Worm (Caenorhabditis elegans) whole organism, L1 larva: ENCODE data around the gene inx-8.

Experiments
- C16A3.4 ChIP-seq: fragments of 150-350 bp; optimal IDR thresholded peaks from 2 replicates; lab custom pipeline; 2014; ENCODE audit warnings: missing biosample characterization, missing genetic modification characterization
- Y116A8C.19 ChIP-seq: sonication (generic microtip); optimal IDR thresholded peaks from 2 replicates; lab custom pipeline; 2016; ENCODE audit warnings: missing compliant biosample characterization, missing genetic modification characterization, borderline replicate concordance
- alr-1 ChIP-seq: fragments of 200-800 bp; sonication (Bioruptor generic); optimal IDR thresholded peaks from 2 replicates; lab custom pipeline; 2018; ENCODE audit warnings: borderline replicate concordance, mild to moderate bottlenecking, missing genetic modification characterization, missing compliant biosample characterization
- blmp-1 ChIP-seq: fragments of 150-350 bp; optimal IDR thresholded peaks from 2 replicates; lab custom pipeline; 2014; ENCODE audit warnings: missing biosample characterization, missing genetic modification characterization
- ceh-63 ChIP-seq: fragments of 200-800 bp; sonication (Bioruptor generic); optimal IDR thresholded peaks from 2 replicates; lab custom pipeline; 2018; ENCODE audit warnings: mild to moderate bottlenecking, missing genetic modification characterization, missing compliant biosample characterization
- ceh-82 ChIP-seq, 3 experiments: fragments of 150-350 bp in 1 of 3; sonication (generic microtip) in 2 of 3; optimal IDR thresholded peaks; 2 replicates each; lab custom pipeline; 2014 to 2017; ENCODE audit warnings: missing biosample characterization in 3 of 3, missing genetic modification characterization in 3 of 3
- dpl-1 ChIP-seq, 3 experiments: fragments of 150-350 bp in 2 of 3; sonication (generic microtip) in 1 of 3; optimal IDR thresholded peaks; 2 replicates each; lab custom pipeline; 2014 to 2017; ENCODE audit warnings: missing biosample characterization in 3 of 3, missing genetic modification characterization in 3 of 3, missing genetic modification reagents in 3 of 3
- egl-13 ChIP-seq: sonication (generic microtip); optimal IDR thresholded peaks from 2 replicates; lab custom pipeline; 2016; ENCODE audit warnings: missing genotype, missing genetic modification reagents, missing genetic modification characterization, missing compliant biosample characterization
- elt-2 ChIP-seq: sonication (generic microtip); optimal IDR thresholded peaks from 2 replicates; lab custom pipeline; 2016; ENCODE audit warnings: missing genetic modification characterization, mild to moderate bottlenecking, inconsistent platforms, missing compliant biosample characterization, missing genetic modification reagents
- fkh-4 ChIP-seq: sonication (generic microtip); optimal IDR thresholded peaks from 2 replicates; lab custom pipeline; 2016; ENCODE audit warnings: missing compliant biosample characterization, missing genetic modification characterization, borderline replicate concordance
- fkh-8 ChIP-seq: sonication (generic microtip); optimal IDR thresholded peaks from 2 replicates; lab custom pipeline; 2016; ENCODE audit warnings: mild to moderate bottlenecking, missing genetic modification characterization, missing compliant biosample characterization
- hpl-2 ChIP-seq: fragments of 150-350 bp; optimal IDR thresholded peaks from 2 replicates; lab custom pipeline; 2014; ENCODE audit warnings: missing biosample characterization, missing genetic modification reagents, missing genetic modification characterization
- isw-1 ChIP-seq: fragments of 200-800 bp; sonication (Bioruptor generic); IDR thresholded peaks from 2 replicates; pipeline ENCODE4 v1.3.6; 2022; ENCODE audit warnings: missing genetic modification characterization, missing compliant biosample characterization
- lin-13 ChIP-seq: fragments of 150-350 bp; optimal IDR thresholded peaks from 2 replicates; lab custom pipeline; 2014; ENCODE audit warnings: missing biosample characterization, missing genetic modification reagents, missing genetic modification characterization
- lin-14 ChIP-seq: fragments of 200-800 bp; sonication (Bioruptor generic); optimal IDR thresholded peaks from 2 replicates; lab custom pipeline; 2018; ENCODE audit warnings: mild to moderate bottlenecking, missing genetic modification characterization, moderate library complexity, missing compliant biosample characterization
- lin-15B ChIP-seq: fragments of 150-350 bp; sonication (generic microtip); optimal IDR thresholded peaks from 3 replicates; lab custom pipeline; 2014; ENCODE audit warnings: missing biosample characterization, missing genetic modification characterization
- lir-3 ChIP-seq: sonication (generic microtip); optimal IDR thresholded peaks from 2 replicates; lab custom pipeline; 2016; ENCODE audit warnings: mild to moderate bottlenecking, missing genetic modification characterization, moderate library complexity, missing compliant biosample characterization; ENCODE audit not compliant: poor library complexity
- lsy-2 ChIP-seq, 2 experiments: fragments of 150-350 bp; optimal IDR thresholded peaks; 2 replicates each; lab custom pipeline; 2014; ENCODE audit warnings: missing biosample characterization in 2 of 2, missing genetic modification characterization in 2 of 2
- mab-9 ChIP-seq: fragments of 200-800 bp; sonication (Bioruptor generic); IDR thresholded peaks from 2 replicates; pipeline ENCODE4 v1.3.6; 2022; ENCODE audit warnings: missing genetic modification reagents, missing genetic modification characterization, missing compliant biosample characterization
- mef-2 ChIP-seq: fragments of 150-350 bp; optimal IDR thresholded peaks from 2 replicates; lab custom pipeline; 2014; ENCODE audit warnings: missing biosample characterization, missing genetic modification characterization
- mep-1 ChIP-seq: fragments of 150-350 bp; optimal IDR thresholded peaks from 2 replicates; lab custom pipeline; 2014; ENCODE audit warnings: missing biosample characterization, missing genetic modification characterization
- nhr-11 ChIP-seq: fragments of 150-350 bp; optimal IDR thresholded peaks from 2 replicates; lab custom pipeline; 2014; ENCODE audit warnings: missing biosample characterization, missing genetic modification characterization
- nhr-12 ChIP-seq: sonication (generic microtip); optimal IDR thresholded peaks from 2 replicates; lab custom pipeline; 2017; ENCODE audit warnings: missing biosample characterization, missing genetic modification characterization
- nhr-28 ChIP-seq: fragments of 150-350 bp; optimal IDR thresholded peaks from 2 replicates; lab custom pipeline; 2014; ENCODE audit warnings: missing biosample characterization, missing genetic modification characterization
- nhr-47 ChIP-seq: sonication (generic microtip); optimal IDR thresholded peaks from 2 replicates; lab custom pipeline; 2016; ENCODE audit warnings: mild to moderate bottlenecking, missing genetic modification characterization, moderate library complexity, missing compliant biosample characterization
- nhr-71 ChIP-seq: sonication (generic microtip); optimal IDR thresholded peaks from 2 replicates; lab custom pipeline; 2016; ENCODE audit warnings: mild to moderate bottlenecking, missing genetic modification characterization, moderate library complexity, missing compliant biosample characterization
- nhr-76 ChIP-seq: sonication (generic microtip); optimal IDR thresholded peaks from 2 replicates; lab custom pipeline; 2017; ENCODE audit warnings: missing biosample characterization, missing genetic modification characterization
- nhr-77 ChIP-seq: fragments of 150-350 bp; optimal IDR thresholded peaks from 2 replicates; lab custom pipeline; 2014; ENCODE audit warnings: missing biosample characterization, missing genetic modification characterization
- nhr-90 ChIP-seq: sonication (generic microtip); optimal IDR thresholded peaks from 2 replicates; lab custom pipeline; 2016; ENCODE audit warnings: mild to moderate bottlenecking, missing genetic modification characterization, missing compliant biosample characterization; ENCODE audit not compliant: poor library complexity
- pag-3 ChIP-seq: sonication (generic microtip); optimal IDR thresholded peaks from 2 replicates; lab custom pipeline; 2017; ENCODE audit warnings: missing genetic modification characterization, mild to moderate bottlenecking, missing compliant biosample characterization, antibody characterized with exemption, borderline replicate concordance; ENCODE audit not compliant: insufficient read depth
- pax-3 ChIP-seq: fragments of 200-800 bp; sonication (Bioruptor generic); optimal IDR thresholded peaks from 2 replicates; lab custom pipeline; 2018; ENCODE audit warnings: mild to moderate bottlenecking, missing genetic modification characterization, moderate library complexity, missing compliant biosample characterization
- pqm-1 ChIP-seq: sonication (generic microtip); optimal IDR thresholded peaks from 3 replicates; lab custom pipeline; 2017; ENCODE audit warnings: missing biosample characterization, missing genetic modification characterization
- rnt-1 ChIP-seq: sonication (generic microtip); optimal IDR thresholded peaks from 2 replicates; lab custom pipeline; 2016; ENCODE audit warnings: mild to moderate bottlenecking, missing genetic modification characterization, moderate library complexity, missing compliant biosample characterization
- snpc-4 ChIP-seq: fragments of 150-350 bp; optimal IDR thresholded peaks from 2 replicates; lab custom pipeline; 2014; ENCODE audit warnings: missing biosample characterization, missing genetic modification characterization
- sox-4 ChIP-seq: sonication (generic microtip); optimal IDR thresholded peaks from 2 replicates; lab custom pipeline; 2016; ENCODE audit warnings: missing genetic modification characterization, missing compliant biosample characterization
- sup-37 ChIP-seq: fragments of 200-800 bp; sonication (Bioruptor generic); optimal IDR thresholded peaks from 2 replicates; lab custom pipeline; 2018; ENCODE audit warnings: mild to moderate bottlenecking, missing genetic modification characterization, missing compliant biosample characterization
- tbx-2 ChIP-seq: sonication (generic microtip); optimal IDR thresholded peaks from 2 replicates; lab custom pipeline; 2016; ENCODE audit warnings: missing genetic modification characterization, missing compliant biosample characterization
- unc-130 ChIP-seq: fragments of 150-350 bp; optimal IDR thresholded peaks from 2 replicates; lab custom pipeline; 2017; ENCODE audit warnings: missing biosample characterization, missing genetic modification characterization, inconsistent platforms
- unc-98 ChIP-seq: fragments of 200-800 bp; sonication (Bioruptor generic); IDR thresholded peaks from 2 replicates; pipeline ENCODE4 v1.3.6; 2022; ENCODE audit warnings: missing genetic modification characterization, missing compliant biosample characterization
- xbp-1 ChIP-seq: sonication (generic microtip); optimal IDR thresholded peaks from 2 replicates; lab custom pipeline; 2016; ENCODE audit warnings: missing genetic modification characterization, missing compliant biosample characterization
- zag-1 ChIP-seq: fragments of 150-350 bp; optimal IDR thresholded peaks from 2 replicates; lab custom pipeline; 2014; ENCODE audit warnings: missing biosample characterization, missing genetic modification characterization
- zip-4 ChIP-seq: fragments of 200-800 bp; sonication (Bioruptor generic); optimal IDR thresholded peaks from 2 replicates; lab custom pipeline; 2018; ENCODE audit warnings: mild to moderate bottlenecking, missing genetic modification characterization, moderate library complexity, missing compliant biosample characterization
- ztf-11 ChIP-seq, 2 experiments: sonication (generic microtip); optimal IDR thresholded peaks; 2 replicates each; lab custom pipeline; 2016 to 2017; ENCODE audit warnings: missing genetic modification characterization in 2 of 2, missing biosample characterization in 1 of 2, missing compliant biosample characterization in 1 of 2

The inx-8 gene

ce11 chrIV:11700752-11701151 is 27.1 kb downstream of the inx-8 start, which contains the start of gene dpy-20:
dpy-20 (minus strand) TSS chrIV:11700852.
- TF ChIP-seq nhr-12 (tag; lab: Kevin White, UChicago): no peak
- no peak for TF ChIP-seq tbx-2 (tag; lab: Kevin White, UChicago)
- no peak for TF ChIP-seq nhr-28 (tag; lab: Kevin White, UChicago)
- TF ChIP-seq Y116A8C.19 (tag; lab: Kevin White, UChicago): no peak
- no peak for TF ChIP-seq zag-1 (tag; lab: Kevin White, UChicago)
- TF ChIP-seq egl-13 (tag; lab: Kevin White, UChicago): no peak
- TF ChIP-seq nhr-76 (tag; lab: Kevin White, UChicago): no peak
- TF ChIP-seq ceh-82 (tag; optimal IDR thresholded peaks at IDR 0.05; lab: Kevin White, UChicago): no peak
- no peak for TF ChIP-seq pag-3 (tag; lab: Kevin White, UChicago)
- TF ChIP-seq ceh-63 (GFP tag; lab: Kevin White, UChicago): no peak
- no peak for TF ChIP-seq lir-3 (tag; lab: Kevin White, UChicago)
- no peak for TF ChIP-seq isw-1 (GFP tag; lab: Robert Waterston, UW)
- no peak for TF ChIP-seq rnt-1 (tag; lab: Kevin White, UChicago)
- no peak for TF ChIP-seq elt-2 (tag; lab: Kevin White, UChicago)
- no peak for TF ChIP-seq mef-2 (tag; lab: Kevin White, UChicago)
- no peak for TF ChIP-seq ztf-11 (tag; optimal IDR thresholded peaks at IDR 0.05; lab: Kevin White, UChicago)
- no peak for TF ChIP-seq lin-13 (GFP tag; lab: Kevin White, UChicago)
- TF ChIP-seq hpl-2 (GFP tag; lab: Kevin White, UChicago): no peak
- TF ChIP-seq fkh-4: no peak

ce11 chrIV:11701878-11702277 is 28.2 kb downstream of the inx-8 start:
- TF ChIP-seq C16A3.4 (no peak), xbp-1 (tag; lab: Kevin White, UChicago) (no peak), blmp-1 (tag; lab: Kevin White, UChicago) (peak; percentile 56)

- TF ChIP-seq lin-13 (GFP tag; lab: Kevin White, UChicago) (no peak), nhr-71 (tag; lab: Kevin White, UChicago) (no peak), mep-1 (tag; lab: Kevin White, UChicago) (no peak), nhr-90 (tag; lab: Kevin White, UChicago) (no peak)
Measured at ce11 chrIV:11703685-11704296, 30.1 kb downstream of the inx-8 start, which contains the start of the genes T22B3.3 and alg-3. T22B3.3 (minus strand) TSS chrIV:11703785. alg-3 (plus strand) TSS chrIV:11704246.

- TF ChIP-seq sox-4 (tag; lab: Kevin White, UChicago): no peak
- peak; percentile 56 for TF ChIP-seq rnt-1 (tag; lab: Kevin White, UChicago)
- no peak for TF ChIP-seq nhr-11 (tag; lab: Kevin White, UChicago)
- TF ChIP-seq egl-13 (tag; lab: Kevin White, UChicago): no peak
- TF ChIP-seq pag-3 (tag; lab: Kevin White, UChicago): peak; percentile 82
- TF ChIP-seq nhr-28 (tag; lab: Kevin White, UChicago): no peak
- no peak for TF ChIP-seq ceh-63 (GFP tag; lab: Kevin White, UChicago)
- TF ChIP-seq nhr-47: no peak
- peak in 1 of 2 experiments; percentile 42 for TF ChIP-seq lsy-2 (tag; optimal IDR thresholded peaks at IDR 0.05; lab: Kevin White, UChicago)
- TF ChIP-seq alr-1 (tag; lab: Kevin White, UChicago): no peak
- TF ChIP-seq lin-14: peak; percentile 88
- no peak for TF ChIP-seq unc-98 (GFP tag; lab: Robert Waterston, UW)
- no peak for TF ChIP-seq pax-3 (tag; lab: Kevin White, UChicago)
- TF ChIP-seq snpc-4 (tag; lab: Kevin White, UChicago): no peak
- no peak for TF ChIP-seq nhr-71 (tag; lab: Kevin White, UChicago)
- no peak for TF ChIP-seq sup-37
- TF ChIP-seq dpl-1 (GFP tag; optimal IDR thresholded peaks at IDR 0.05; lab: Kevin White, UChicago): no peak
- no peak for TF ChIP-seq nhr-12 (tag; lab: Kevin White, UChicago)
- TF ChIP-seq nhr-77 (tag; lab: Kevin White, UChicago): no peak
- TF ChIP-seq lin-15B: no peak
- no peak for TF ChIP-seq unc-130 (tag; lab: Kevin White, UChicago)
- TF ChIP-seq tbx-2 (tag; lab: Kevin White, UChicago): no peak
- TF ChIP-seq pqm-1: no peak
- TF ChIP-seq fkh-8 (tag; lab: Kevin White, UChicago): no peak
- no peak for TF ChIP-seq mab-9 (GFP tag; lab: Robert Waterston, UW)
- no peak for TF ChIP-seq ceh-82 (tag; optimal IDR thresholded peaks at IDR 0.05; lab: Kevin White, UChicago)
- TF ChIP-seq ztf-11 (tag; optimal IDR thresholded peaks at IDR 0.05; lab: Kevin White, UChicago): no peak
- TF ChIP-seq zip-4 (GFP tag; lab: Kevin White, UChicago): no peak
- no peak for TF ChIP-seq xbp-1 (tag; lab: Kevin White, UChicago)
- TF ChIP-seq zag-1 (tag; lab: Kevin White, UChicago): no peak
Measured at ce11 chrIV:11710331-11710730, 36.7 kb downstream of the inx-8 start.
